Fruit fly (Drosophila melanogaster) whole organism, prepupa: ENCODE measurements around the gene Pex1.

Experiments
- CG10669 ChIP-seq: fragments of 200-800 bp; sonication (Bioruptor generic); optimal IDR thresholded peaks from 3 replicates; lab custom pipeline; 2018; ENCODE audit warnings: missing biosample characterization, mild to moderate bottlenecking, missing genetic modification characterization, moderate library complexity
- CG16779 ChIP-seq: fragments of 200-800 bp; sonication (Bioruptor generic); optimal IDR thresholded peaks from 3 replicates; lab custom pipeline; 2017; ENCODE audit warnings: missing biosample characterization, mild to moderate bottlenecking, missing genetic modification characterization
- CG3919 ChIP-seq: fragments of 200-800 bp; sonication (Bioruptor generic); optimal IDR thresholded peaks from 3 replicates; lab custom pipeline; 2016; ENCODE audit warnings: missing biosample characterization, missing genetic modification characterization
- CG6163 ChIP-seq: fragments of 200-800 bp; sonication (Bioruptor generic); IDR thresholded peaks from 3 replicates; pipeline ENCODE4 v1.3.6; 2022; ENCODE audit warnings: missing biosample characterization, missing genetic modification characterization
- CG7368 ChIP-seq: fragments of 200-800 bp; sonication (Bioruptor generic); optimal IDR thresholded peaks from 3 replicates; lab custom pipeline; 2016; ENCODE audit warnings: missing biosample characterization, missing genetic modification characterization
- CG8119 ChIP-seq: fragments of 200-800 bp; sonication (Bioruptor generic); IDR thresholded peaks from 3 replicates; pipeline ENCODE4 v1.3.6; 2022; ENCODE audit warnings: missing biosample characterization, missing genetic modification characterization
- CG8632 ChIP-seq: fragments of 200-800 bp; sonication (Bioruptor generic); optimal IDR thresholded peaks from 3 replicates; lab custom pipeline; 2016; ENCODE audit warnings: missing biosample characterization, missing genetic modification characterization
- Eip75B ChIP-seq: fragments of 200-800 bp; sonication (Bioruptor generic); optimal IDR thresholded peaks from 3 replicates; lab custom pipeline; 2016; ENCODE audit warnings: missing biosample characterization, missing genetic modification characterization
- Eip78C ChIP-seq: fragments of 200-800 bp; sonication (Bioruptor generic); peaks from one replicate; lab custom pipeline; 2016; ENCODE audit warnings: missing biosample characterization, missing genetic modification characterization
- Gug ChIP-seq: fragments of 200-800 bp; sonication (Bioruptor generic); IDR thresholded peaks from 2 replicates; pipeline ENCODE4 v1.3.6; 2022; ENCODE audit warnings: missing biosample characterization, missing genetic modification characterization
- Hr38 ChIP-seq: sonication (Bioruptor generic); optimal IDR thresholded peaks from 2 replicates; lab custom pipeline; 2016; ENCODE audit warnings: missing biosample characterization, missing genetic modification characterization
- Hr39 ChIP-seq: fragments of 200-800 bp; sonication (Bioruptor generic); optimal IDR thresholded peaks from 2 replicates; lab custom pipeline; 2016; ENCODE audit warnings: missing biosample characterization, missing genetic modification characterization
- Hr4 ChIP-seq: fragments of 200-800 bp; sonication (Bioruptor generic); optimal IDR thresholded peaks from 3 replicates; lab custom pipeline; 2016; ENCODE audit warnings: missing biosample characterization, missing genetic modification characterization
- Lpt ChIP-seq: fragments of 200-800 bp; sonication (Bioruptor generic); optimal IDR thresholded peaks from 3 replicates; lab custom pipeline; 2016; ENCODE audit warnings: missing biosample characterization, missing genetic modification characterization
- Sox102F ChIP-seq: fragments of 200-800 bp; sonication (Bioruptor generic); optimal IDR thresholded peaks from 2 replicates; lab custom pipeline; 2016; ENCODE audit warnings: missing biosample characterization, mild to moderate bottlenecking, missing genetic modification characterization
- Sox14 ChIP-seq: fragments of 200-800 bp; sonication (Bioruptor generic); optimal IDR thresholded peaks from 3 replicates; lab custom pipeline; 2016; ENCODE audit warnings: missing biosample characterization, missing genetic modification characterization
- acj6 ChIP-seq: fragments of 200-800 bp; sonication (Bioruptor generic); optimal IDR thresholded peaks from 3 replicates; lab custom pipeline; 2016; ENCODE audit warnings: missing biosample characterization, missing genetic modification characterization
- dsx ChIP-seq: fragments of 200-800 bp; optimal IDR thresholded peaks from 3 replicates; lab custom pipeline; 2019; ENCODE audit warnings: missing biosample characterization, mild to moderate bottlenecking, missing genetic modification characterization, moderate library complexity; ENCODE audit not compliant: poor library complexity, severe bottlenecking
- fd85E ChIP-seq: fragments of 200-800 bp; sonication (Bioruptor generic); optimal IDR thresholded peaks from 3 replicates; lab custom pipeline; 2016; ENCODE audit warnings: missing biosample characterization, missing genetic modification characterization
- lz ChIP-seq: fragments of 200-800 bp; sonication (Bioruptor generic); optimal IDR thresholded peaks from 3 replicates; lab custom pipeline; 2016; ENCODE audit warnings: missing biosample characterization, missing genetic modification characterization
- net ChIP-seq: fragments of 200-800 bp; sonication (Bioruptor generic); optimal IDR thresholded peaks from 3 replicates; lab custom pipeline; 2016; ENCODE audit warnings: missing biosample characterization, missing genetic modification characterization
- pdm3 ChIP-seq: fragments of 200-800 bp; sonication (Bioruptor generic); optimal IDR thresholded peaks from 3 replicates; lab custom pipeline; 2016; ENCODE audit warnings: missing biosample characterization, missing genetic modification characterization
- salr ChIP-seq, 2 experiments: fragments of 200-800 bp; sonication (Bioruptor generic); optimal IDR thresholded peaks; 3 replicates each; lab custom pipeline; 2016 to 2018; ENCODE audit warnings: missing biosample characterization in 2 of 2, missing genetic modification characterization in 2 of 2, mild to moderate bottlenecking in 1 of 2
- topi ChIP-seq: fragments of 200-800 bp; sonication (Bioruptor generic); optimal IDR thresholded peaks from 3 replicates; lab custom pipeline; 2016; ENCODE audit warnings: missing biosample characterization, missing genetic modification characterization

The Pex1 gene

DNA sequence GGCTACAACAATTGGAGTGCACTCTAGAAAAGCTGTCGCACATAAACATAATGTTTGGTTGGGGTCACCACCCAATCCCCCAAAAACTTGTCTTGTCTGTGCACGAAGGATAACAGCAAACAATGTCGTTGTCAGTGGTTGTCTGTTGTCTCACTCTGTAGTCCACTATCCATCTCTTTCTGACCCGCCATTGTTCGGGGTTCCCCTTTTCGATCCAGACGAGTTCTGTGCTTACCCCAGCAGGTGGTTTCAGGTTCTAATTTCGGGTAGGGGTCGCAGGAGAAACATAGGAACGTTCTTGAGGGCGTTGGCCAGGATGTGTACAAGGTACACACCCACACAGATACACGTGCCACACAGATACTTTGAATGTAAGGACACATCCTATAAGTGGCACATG, 47.1 kb downstream of the Pex1 start:
- TF ChIP-seq Eip78C (no peak), Hr4 (GFP tag; lab: Kevin White, UChicago) (no peak), pdm3 (GFP tag; lab: Kevin White, UChicago) (no peak), net (GFP tag; lab: Kevin White, UChicago) (no peak), topi (GFP tag; lab: Kevin White, UChicago) (no peak), Hr38 (GFP tag; lab: Kevin White, UChicago) (no peak), Lpt (GFP tag; lab: Kevin White, UChicago) (no peak), CG3919 (GFP tag; lab: Kevin White, UChicago) (no peak)

dm6 chr3L:14122048-14122447, 50.4 kb downstream of the Pex1 start:
- TF ChIP-seq Gug (no peak), pdm3 (GFP tag; lab: Kevin White, UChicago) (no peak), Eip78C (peak; percentile 51), acj6 (GFP tag; lab: Kevin White, UChicago) (no peak), lz (GFP tag; lab: Kevin White, UChicago) (no peak), Sox102F (GFP tag; lab: Kevin White, UChicago) (no peak), CG10669 (GFP tag; lab: Kevin White, UChicago) (no peak), CG16779 (no peak)
- TF ChIP-seq, all 60 proteins: peak for 1

DNA sequence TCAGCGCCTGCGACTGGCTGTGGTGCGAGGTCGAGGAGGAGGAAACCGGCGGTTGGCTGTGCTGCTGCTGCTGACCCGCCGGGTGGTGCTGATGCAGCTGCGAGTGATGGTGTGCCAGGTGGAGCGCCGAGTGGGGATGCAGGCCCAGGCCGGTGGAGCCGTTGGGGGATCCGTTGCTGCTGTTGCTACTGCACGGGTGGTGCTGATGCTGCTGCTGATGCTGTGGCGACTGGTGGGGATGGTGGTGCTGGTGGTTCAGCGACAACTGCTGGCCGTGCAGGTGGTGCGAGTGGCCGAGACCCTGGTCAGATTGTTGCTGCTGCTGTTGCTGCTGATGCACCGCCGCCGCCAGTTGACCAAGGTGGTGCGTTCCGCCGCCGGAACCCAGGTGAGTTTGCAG, 53.9 kb downstream of the Pex1 start:
- TF ChIP-seq CG6163 (no peak), Sox14 (no peak), salr (GFP tag; optimal IDR thresholded peaks at IDR 0.05; lab: Kevin White, UChicago) (no peak), Hr39 (no peak), CG10669 (GFP tag; lab: Kevin White, UChicago) (no peak), Eip75B (GFP tag; lab: Kevin White, UChicago) (no peak), CG8119 (GFP tag; lab: Robert Waterston, UW) (no peak), Gug (no peak), CG7368 (GFP tag; lab: Kevin White, UChicago) (no peak), net (GFP tag; lab: Kevin White, UChicago) (no peak), Lpt (GFP tag; lab: Kevin White, UChicago) (no peak), dsx (no peak), fd85E (GFP tag; lab: Kevin White, UChicago) (no peak), Eip78C (no peak), CG8632 (no peak)
